Worm (Caenorhabditis elegans): ENCODE results near the gene pph-4.2.

DNA sequence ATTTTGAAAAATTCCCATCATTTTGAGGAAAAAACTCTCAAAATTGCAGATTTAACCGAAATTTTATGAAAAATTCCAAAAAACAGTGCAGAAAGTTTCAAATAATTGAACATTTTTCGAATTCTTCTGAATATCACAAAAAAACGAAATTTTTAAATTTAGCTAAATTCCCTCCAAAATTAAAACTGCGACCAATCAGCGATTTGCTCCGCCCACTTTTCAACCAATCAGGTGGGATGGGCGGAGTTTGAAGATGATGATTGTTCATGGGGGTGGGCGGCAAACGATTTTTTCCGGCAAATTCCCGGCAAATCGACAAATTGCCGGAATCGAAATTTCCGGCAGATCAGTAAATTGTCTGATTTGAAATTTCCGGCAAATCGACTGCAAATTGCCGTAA lies 42.8 kb downstream of the pph-4.2 start:
- TF ChIP-seq lin-32 (GFP tag; optimal IDR thresholded peaks at IDR 0.05) (no peak), nhr-12 (tag; optimal IDR thresholded peaks at IDR 0.05) (no peak)
